Worm (Caenorhabditis elegans) whole organism, young adult: ENCODE data around the gene Y67A10A.2.

Source experiments
- T07F8.4 ChIP-seq: sonication (generic microtip); optimal IDR thresholded peaks from 2 replicates; lab custom pipeline; 2016; ENCODE audit warnings: mild to moderate bottlenecking, missing genetic modification characterization, moderate library complexity, missing compliant biosample characterization
- Y95B8A.8 ChIP-seq: fragments of 200-800 bp; sonication (Bioruptor generic); IDR thresholded peaks from 2 replicates; pipeline ENCODE4 v1.3.6; 2022; ENCODE audit warnings: missing genetic modification reagents, missing genetic modification characterization, missing compliant biosample characterization
- dpl-1 ChIP-seq: fragments of 150-350 bp; optimal IDR thresholded peaks from 2 replicates; lab custom pipeline; 2014; ENCODE audit warnings: missing biosample characterization, missing genetic modification reagents, missing genetic modification characterization
- egrh-3 ChIP-seq: fragments of 200-800 bp; sonication (Bioruptor generic); IDR thresholded peaks from 2 replicates; pipeline ENCODE4 v1.3.6; 2022; ENCODE audit warnings: missing genetic modification reagents, missing genetic modification characterization, missing compliant biosample characterization
- nfya-1 ChIP-seq: sonication (generic microtip); optimal IDR thresholded peaks from 2 replicates; lab custom pipeline; 2017; ENCODE audit warnings: antibody characterized with exemption, missing compliant biosample characterization, missing genetic modification characterization, borderline replicate concordance; ENCODE audit not compliant: insufficient read depth
- nhr-179 ChIP-seq: sonication (generic microtip); optimal IDR thresholded peaks from 2 replicates; lab custom pipeline; 2016; ENCODE audit warnings: mild to moderate bottlenecking, missing genetic modification characterization, missing compliant biosample characterization
- pha-4 ChIP-seq: fragments of 150-350 bp; sonication (generic microtip); optimal IDR thresholded peaks from 2 replicates; lab custom pipeline; 2014; ENCODE audit warnings: missing biosample characterization, missing genetic modification reagents, missing genetic modification characterization

ce11 chrIV:14377850-14378249, 40.0 kb downstream of the Y67A10A.2 start:
- TF ChIP-seq nfya-1 (tag; lab: Kevin White, UChicago), result no peak
- no peak for TF ChIP-seq egrh-3 (GFP tag; lab: Robert Waterston, UW)
- no peak for TF ChIP-seq dpl-1 (GFP tag; lab: Kevin White, UChicago)
- TF ChIP-seq nhr-179 (tag; lab: Kevin White, UChicago), result no peak
- no peak for TF ChIP-seq Y95B8A.8
- no peak for TF ChIP-seq pha-4 (tag; lab: Kevin White, UChicago)
- TF ChIP-seq T07F8.4 (tag; lab: Kevin White, UChicago), result no peak
